Fruit fly (Drosophila melanogaster): Measurements from ENCODE around the gene CG11360.

CG11360 gene

dm6 chr4:670905-671419 is at the start of gene CG11360 (continued):
- peak; percentile 8 for TF ChIP-seq dmrt11E (tag; optimal IDR thresholded peaks at IDR 0.05)
- no peak for TF ChIP-seq E2f2 (GFP tag; IDR thresholded peaks at IDR 0.05)
- TF ChIP-seq CG8944 (GFP tag; optimal IDR thresholded peaks at IDR 0.05): peak; percentile 17
- TF ChIP-seq B-H1 (GFP tag; IDR thresholded peaks at IDR 0.05): no peak
- TF ChIP-seq Poxn (GFP tag; IDR thresholded peaks at IDR 0.05): no peak
- TF ChIP-seq exex (tag; optimal IDR thresholded peaks at IDR 0.05): no peak
- TF ChIP-seq CG10274 (GFP tag; optimal IDR thresholded peaks at IDR 0.05): no peak
- TF ChIP-seq ttk (GFP tag; IDR thresholded peaks at IDR 0.05): no peak
- TF ChIP-seq CG17385 (GFP tag; optimal IDR thresholded peaks at IDR 0.05): no peak
- TF ChIP-seq CG4328 (GFP tag; optimal IDR thresholded peaks at IDR 0.05): no peak
- TF ChIP-seq dpn (GFP tag; optimal IDR thresholded peaks at IDR 0.05): no peak
- TF ChIP-seq abd-A (tag; optimal IDR thresholded peaks at IDR 0.05): no peak
- no peak for TF ChIP-seq rib (GFP tag; IDR thresholded peaks at IDR 0.05)
- no peak for TF ChIP-seq gsb (GFP tag; IDR thresholded peaks at IDR 0.05)
- TF ChIP-seq CG17328 (GFP tag; IDR thresholded peaks at IDR 0.05): no peak
- TF ChIP-seq inv (GFP tag; IDR thresholded peaks at IDR 0.05; ENCODE audit: partially characterized antibody): peak; percentile 43; the same call in 1 of the 2 replicates
- no peak for TF ChIP-seq CG2202 (tag; optimal IDR thresholded peaks at IDR 0.05)
- no peak for TF ChIP-seq Meics (GFP tag; optimal IDR thresholded peaks at IDR 0.05)
- TF ChIP-seq hkb (optimal IDR thresholded peaks at IDR 0.05): no peak
- TF ChIP-seq hkb (GFP tag; IDR thresholded peaks at IDR 0.05): no peak
- TF ChIP-seq Hr39 (optimal IDR thresholded peaks at IDR 0.05): no peak
- TF ChIP-seq CG14860 (GFP tag; IDR thresholded peaks at IDR 0.05; ENCODE audit: partially characterized antibody): no peak
- TF ChIP-seq CG6765 (GFP tag; optimal IDR thresholded peaks at IDR 0.05): no peak
- TF ChIP-seq bbx (GFP tag; IDR thresholded peaks at IDR 0.05; ENCODE audit: partially characterized antibody): no peak
- peak; percentile 97 for TF ChIP-seq sd (tag; optimal IDR thresholded peaks at IDR 0.05)
- TF ChIP-seq HmgD (GFP tag; optimal IDR thresholded peaks at IDR 0.05): peak; percentile 19
- no peak for TF ChIP-seq CG13775 (GFP tag; optimal IDR thresholded peaks at IDR 0.05)
- TF ChIP-seq CG3726 (GFP tag; IDR thresholded peaks at IDR 0.05): no peak
- TF ChIP-seq amos (GFP tag; IDR thresholded peaks at IDR 0.05; ENCODE audit: partially characterized antibody): no peak; the same call in 1 of the 2 replicates
- peak; percentile 11 for TF ChIP-seq dm (GFP tag; optimal IDR thresholded peaks at IDR 0.05)
- no peak for TF ChIP-seq lov (optimal IDR thresholded peaks at IDR 0.05)
- no peak for TF ChIP-seq lov (GFP tag; IDR thresholded peaks at IDR 0.05)
- no peak for TF ChIP-seq fd102C (GFP tag; optimal IDR thresholded peaks at IDR 0.05)
- no peak for TF ChIP-seq CG7372 (GFP tag; IDR thresholded peaks at IDR 0.05)
- peak; percentile 20 for TF ChIP-seq Sry-β (GFP tag; optimal IDR thresholded peaks at IDR 0.05)
- TF ChIP-seq CG3065 (GFP tag; optimal IDR thresholded peaks at IDR 0.05): no peak
- TF ChIP-seq ab (GFP tag; optimal IDR thresholded peaks at IDR 0.05): no peak
- TF ChIP-seq CG42726 (GFP tag; IDR thresholded peaks at IDR 0.05; ENCODE audit: partially characterized antibody): no peak
- TF ChIP-seq CG7839 (tag; optimal IDR thresholded peaks at IDR 0.05): no peak
- no peak for TF ChIP-seq CG10321 (GFP tag; IDR thresholded peaks at IDR 0.05)
- no peak for TF ChIP-seq CG6175 (GFP tag; IDR thresholded peaks at IDR 0.05)
- TF ChIP-seq CG13296 (GFP tag; optimal IDR thresholded peaks at IDR 0.05): no peak
- TF ChIP-seq Ravus (GFP tag; IDR thresholded peaks at IDR 0.05): no peak
- no peak for TF ChIP-seq oc (tag; optimal IDR thresholded peaks at IDR 0.05)
- no peak for TF ChIP-seq CG10431 (GFP tag; optimal IDR thresholded peaks at IDR 0.05)
- no peak for TF ChIP-seq gcm (GFP tag; optimal IDR thresholded peaks at IDR 0.05)
- TF ChIP-seq Fer2 (tag; optimal IDR thresholded peaks at IDR 0.05): no peak
- TF ChIP-seq CG9215 (GFP tag; IDR thresholded peaks at IDR 0.05): no peak
- TF ChIP-seq ro (GFP tag; IDR thresholded peaks at IDR 0.05): no peak
- TF ChIP-seq Fer3 (tag; optimal IDR thresholded peaks at IDR 0.05): peak; percentile 4
- no peak for TF ChIP-seq dati (GFP tag; IDR thresholded peaks at IDR 0.05)
- TF ChIP-seq so (GFP tag; IDR thresholded peaks at IDR 0.05): no peak
